Fruit fly (Drosophila melanogaster): ENCODE data around the gene Mulk.

Mulk gene

DNA sequence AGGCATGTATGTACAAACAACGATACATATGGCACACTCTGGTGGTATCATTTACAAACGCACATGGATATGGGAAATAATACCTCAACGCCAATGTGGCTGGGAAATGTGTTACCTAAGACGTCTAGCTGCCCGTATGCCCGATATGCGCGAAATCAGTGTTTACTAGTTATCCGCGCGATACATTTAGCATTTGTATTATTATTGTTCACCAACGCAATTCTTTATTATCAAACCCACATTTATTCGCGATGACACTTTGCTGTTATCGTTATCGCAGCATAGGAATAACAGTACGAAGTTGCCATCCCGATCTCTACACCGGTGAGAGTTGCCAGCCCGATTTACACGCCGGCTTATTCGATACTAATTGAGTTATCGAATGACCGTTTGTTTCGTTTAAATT lies 23.1 kb upstream of the Mulk start, which contains the start of gene chico:
chico (minus strand) TSS at position 294 of the 406 bp plus-strand sequence.
- TF ChIP-seq CG17801 (GFP tag; optimal IDR thresholded peaks at IDR 0.05; ENCODE audit: partially characterized antibody), result no peak

DNA sequence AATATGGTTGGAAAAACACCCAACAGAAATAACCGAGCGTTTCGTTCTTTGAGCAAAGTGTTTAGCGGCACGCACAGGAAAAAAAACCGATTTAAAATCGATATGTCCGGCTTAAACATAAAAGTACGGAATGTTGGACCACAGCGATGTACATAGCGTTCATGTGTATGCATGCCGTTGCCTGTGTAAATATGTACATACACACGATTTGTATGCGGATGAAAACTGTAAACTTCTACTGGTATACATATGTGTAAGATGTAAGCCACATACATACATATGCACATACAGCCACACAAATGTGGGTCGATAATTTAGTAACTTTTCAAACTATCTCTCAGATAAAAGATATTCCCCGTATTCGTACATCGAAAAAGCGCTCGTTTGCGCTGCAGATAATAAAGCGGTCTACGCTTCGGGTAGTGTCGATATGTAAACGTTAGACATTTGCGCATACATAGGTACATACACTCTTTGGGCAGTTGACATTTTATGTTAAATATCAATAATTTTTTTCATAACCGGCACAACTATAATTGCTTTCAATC lies 20.1 kb upstream of the Mulk start:
- TF ChIP-seq CG17801 (GFP tag; optimal IDR thresholded peaks at IDR 0.05; ENCODE audit: partially characterized antibody), result no peak

DNA sequence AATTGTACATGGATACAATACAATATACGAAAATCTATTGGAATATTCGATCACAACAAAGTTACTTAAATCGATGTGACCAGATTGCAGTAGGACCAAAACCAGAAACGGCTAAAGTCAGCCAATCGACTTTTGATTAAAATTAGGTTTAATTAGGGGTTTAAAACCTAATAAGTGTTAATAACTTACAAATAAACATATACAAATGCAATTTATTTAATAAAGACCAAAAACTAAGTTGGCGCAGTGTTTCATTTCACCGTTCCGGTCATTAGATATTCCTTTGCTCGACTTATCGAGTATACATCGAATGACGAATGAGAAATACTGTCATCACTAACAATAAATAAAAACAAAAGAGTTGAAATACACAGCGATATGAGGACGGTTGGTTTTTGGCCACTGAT lies 19.4 kb upstream of the Mulk start, which contains the start of the genes bsk and CG31717:
bsk (minus strand) TSS at position 61 of the 407 bp plus-strand sequence.
CG31717 (plus strand) TSS at position 297 of the 407 bp plus-strand sequence.
- peak; percentile 51 for TF ChIP-seq CG17801 (GFP tag; optimal IDR thresholded peaks at IDR 0.05; ENCODE audit: partially characterized antibody)

DNA sequence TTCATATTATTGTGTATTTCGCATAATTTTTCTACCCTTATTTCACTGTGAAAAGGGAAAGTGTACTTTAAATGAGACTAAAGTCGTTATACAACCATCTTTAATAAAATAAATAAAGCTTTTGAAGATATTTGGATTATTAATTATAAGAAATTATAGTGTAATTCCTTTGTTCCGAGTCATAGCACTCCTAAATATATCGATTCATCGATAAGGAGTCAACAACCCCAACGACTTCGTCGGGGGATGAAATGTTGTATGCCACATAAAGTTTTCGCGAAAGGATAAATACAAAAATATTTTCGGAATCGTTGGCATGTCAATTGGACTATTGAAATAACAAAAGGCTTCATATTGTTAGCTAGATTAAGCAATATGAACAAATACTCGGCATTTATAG lies 18.3 kb upstream of the Mulk start, which contains the start of gene Ror:
Ror (plus strand) TSS at position 252 of the 400 bp plus-strand sequence.
- TF ChIP-seq CG17801 (GFP tag; optimal IDR thresholded peaks at IDR 0.05; ENCODE audit: partially characterized antibody), result no peak

DNA sequence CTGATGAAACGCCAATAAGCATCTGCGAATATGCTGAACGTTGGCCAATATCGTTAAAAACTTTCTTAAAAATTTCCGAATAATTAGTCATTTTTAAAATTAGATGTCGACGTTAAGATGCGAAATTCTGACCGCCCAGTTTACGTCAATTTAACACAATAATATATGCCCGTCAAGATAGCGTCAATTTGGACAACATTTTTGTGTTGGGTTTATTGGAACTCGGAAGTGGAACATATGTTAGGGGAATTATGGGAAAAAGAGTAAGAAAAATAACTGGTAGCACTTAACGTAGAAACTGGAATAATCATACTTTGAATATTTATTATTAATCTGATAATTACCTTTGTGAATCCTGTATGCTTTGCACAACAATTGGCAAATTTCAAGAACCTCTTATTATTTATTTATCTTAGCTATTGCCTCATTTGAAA lies 14.1 kb upstream of the Mulk start, which contains the start of gene CG5676:
CG5676 (minus strand) TSS at position 167 of the 434 bp plus-strand sequence.
- peak; percentile 11 for TF ChIP-seq CG17801 (GFP tag; optimal IDR thresholded peaks at IDR 0.05; ENCODE audit: partially characterized antibody)

- TF ChIP-seq CG17801 (GFP tag; optimal IDR thresholded peaks at IDR 0.05; ENCODE audit: partially characterized antibody), result no peak
Observed at dm6 chr2L:10259960-10260749, 9.7 kb upstream of the Mulk start.

dm6 chr2L:10260750-10261493 lies 8.9 kb upstream of the Mulk start, which contains the start of gene Pten:
Pten (minus strand) TSS chr2L:10261049.
- peak; percentile 26 for TF ChIP-seq CG17801 (GFP tag; optimal IDR thresholded peaks at IDR 0.05; ENCODE audit: partially characterized antibody)

- TF ChIP-seq CG17801 (GFP tag; optimal IDR thresholded peaks at IDR 0.05; ENCODE audit: partially characterized antibody), result no peak
Observed at dm6 chr2L:10261774-10262173, 8.1 kb upstream of the Mulk start.

DNA sequence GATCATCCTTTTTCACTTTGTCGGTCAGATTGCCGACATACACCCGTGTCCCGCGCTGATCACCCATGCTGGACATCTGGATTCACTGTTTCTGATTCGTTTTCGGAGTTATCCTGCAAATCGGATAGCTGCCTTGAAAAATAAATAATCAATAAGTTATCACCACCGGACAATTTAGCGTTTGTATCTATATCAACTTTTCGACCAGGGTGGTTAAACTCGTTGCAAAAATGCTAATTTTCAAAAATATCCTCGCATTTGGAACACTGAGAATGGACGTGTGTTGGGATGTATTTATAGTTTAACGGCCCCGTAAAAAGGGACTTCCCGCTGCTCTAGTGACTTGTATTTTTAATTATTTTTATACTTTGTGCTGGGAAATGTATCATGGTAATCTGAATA lies 6.5 kb upstream of the Mulk start, which contains the start of gene Rsf1:
Rsf1 (minus strand) TSS at position 212 of the 402 bp plus-strand sequence.
- no peak for TF ChIP-seq CG17801 (GFP tag; optimal IDR thresholded peaks at IDR 0.05; ENCODE audit: partially characterized antibody)

dm6 chr2L:10263830-10264634 lies 5.8 kb upstream of the Mulk start, which contains the start of gene REPTOR-BP:
REPTOR-BP (plus strand) TSS chr2L:10264125.
- no peak for TF ChIP-seq CG17801 (GFP tag; optimal IDR thresholded peaks at IDR 0.05; ENCODE audit: partially characterized antibody)

dm6 chr2L:10265129-10265528 lies 4.7 kb upstream of the Mulk start, which contains the start of gene Mob3:
Mob3 (plus strand) TSS chr2L:10265336.
- TF ChIP-seq CG17801 (GFP tag; optimal IDR thresholded peaks at IDR 0.05; ENCODE audit: partially characterized antibody), result peak; percentile 21

- no peak for TF ChIP-seq CG17801 (GFP tag; optimal IDR thresholded peaks at IDR 0.05; ENCODE audit: partially characterized antibody)
Observed at dm6 chr2L:10266511-10266910, 3.3 kb upstream of the Mulk start, which contains the start of gene CG4953. CG4953 (plus strand) TSS chr2L:10266703.

DNA sequence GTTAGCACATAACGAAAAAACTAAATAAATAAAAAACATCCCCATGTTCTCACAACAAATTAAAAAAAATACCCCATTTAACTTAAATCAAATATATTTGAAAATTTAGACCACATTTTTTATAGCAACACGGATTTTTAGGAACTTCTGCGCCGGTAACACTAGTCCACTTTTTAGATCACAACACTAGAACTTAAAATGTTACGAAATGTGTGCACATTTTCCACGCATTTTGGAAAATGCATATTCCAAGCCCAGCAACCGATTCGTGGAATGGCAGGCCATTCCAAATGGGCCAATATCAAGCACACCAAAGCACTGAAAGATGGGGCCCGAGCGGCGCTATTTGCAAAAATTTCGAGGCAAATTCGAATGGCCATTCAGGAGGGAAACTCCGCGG lies 1.2 kb upstream of the Mulk start, which contains the start of gene CG4957:
CG4957 (plus strand) TSS at position 185 of the 400 bp plus-strand sequence.
- no peak for TF ChIP-seq CG17801 (GFP tag; optimal IDR thresholded peaks at IDR 0.05; ENCODE audit: partially characterized antibody)

dm6 chr2L:10272224-10272623 lies 2.4 kb downstream of the Mulk start, which contains the start of gene trk:
trk (minus strand) TSS chr2L:10272324.
- peak; percentile 34 for TF ChIP-seq CG17801 (GFP tag; optimal IDR thresholded peaks at IDR 0.05; ENCODE audit: partially characterized antibody)
